Fruit fly (Drosophila melanogaster): ENCODE data around the gene CG33922.

CG33922 gene

DNA sequence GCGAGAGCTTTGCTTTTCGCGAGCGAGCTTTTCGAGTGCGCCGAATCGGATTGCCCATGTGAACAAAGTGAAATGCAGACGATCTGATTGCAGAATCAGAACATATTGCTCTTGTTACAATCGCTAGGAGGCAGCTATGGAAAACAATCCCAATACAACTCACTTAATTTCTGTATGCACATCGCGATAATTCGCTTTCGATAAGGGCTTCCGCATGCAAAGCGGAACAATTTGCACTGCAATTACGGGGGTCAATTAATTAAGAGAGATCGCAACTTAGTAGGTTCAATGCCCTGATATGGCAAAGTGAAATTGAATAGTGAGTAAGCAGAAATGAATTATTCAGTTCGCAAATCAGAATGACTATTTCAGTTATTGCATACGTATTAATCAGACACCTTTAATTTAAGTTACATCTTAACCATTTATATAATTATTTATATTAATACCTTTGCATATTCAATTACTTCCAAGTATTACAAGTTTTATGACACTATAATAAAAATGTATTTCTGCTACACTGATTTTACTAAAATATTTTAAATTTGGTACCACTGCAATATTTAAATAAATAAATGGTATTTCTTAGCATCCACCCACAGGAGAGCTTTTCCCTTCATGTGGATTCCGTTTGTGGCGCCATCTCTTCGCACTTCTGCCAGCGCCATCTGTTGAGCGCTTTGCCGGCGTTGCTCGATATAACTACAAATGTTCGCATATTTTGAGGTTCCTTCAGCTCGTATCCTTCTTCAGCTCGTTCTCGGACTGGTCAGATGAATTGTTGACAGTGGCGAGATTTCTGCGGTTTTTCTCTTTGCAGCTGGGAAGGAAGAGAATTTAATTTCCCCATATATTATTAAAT lies 18.0 kb upstream of the CG33922 start, which contains the start of gene NLaz (continued):
- peak; percentile 7 for TF ChIP-seq OdsH (GFP tag; optimal IDR thresholded peaks at IDR 0.05)
- peak in 1 of 2 experiments; percentile 51 for TF ChIP-seq salr (GFP tag; optimal IDR thresholded peaks at IDR 0.05)
- TF ChIP-seq CG7368 (GFP tag; optimal IDR thresholded peaks at IDR 0.05): peak; percentile 17
- peak; percentile 34 for TF ChIP-seq pdm3 (GFP tag; optimal IDR thresholded peaks at IDR 0.05)
- peak; percentile 6 for TF ChIP-seq Smox (GFP tag; optimal IDR thresholded peaks at IDR 0.05)
- TF ChIP-seq CG8119 (GFP tag; IDR thresholded peaks at IDR 0.05): no peak
- peak; percentile 15 for TF ChIP-seq Met (GFP tag; optimal IDR thresholded peaks at IDR 0.05)
- peak; percentile 21 for TF ChIP-seq Eip75B (GFP tag; optimal IDR thresholded peaks at IDR 0.05)
- TF ChIP-seq CG6163 (GFP tag; IDR thresholded peaks at IDR 0.05): peak; percentile 19; the same call in 1 of the 3 replicates
- no peak for TF ChIP-seq CG16779 (tag; optimal IDR thresholded peaks at IDR 0.05)
- no peak for TF ChIP-seq fkh (GFP tag; optimal IDR thresholded peaks at IDR 0.05)
- TF ChIP-seq Eip93F (GFP tag; optimal IDR thresholded peaks at IDR 0.05): no peak
- peak; percentile 13 for TF ChIP-seq CG32006 (GFP tag; optimal IDR thresholded peaks at IDR 0.05)
- TF ChIP-seq CG6792 (GFP tag; optimal IDR thresholded peaks at IDR 0.05): no peak
- TF ChIP-seq achi (GFP tag; optimal IDR thresholded peaks at IDR 0.05): peak; percentile 59
- peak; percentile 28 for TF ChIP-seq Sox102F (GFP tag; optimal IDR thresholded peaks at IDR 0.05)
- TF ChIP-seq fd59A (GFP tag; optimal IDR thresholded peaks at IDR 0.05): no peak
- TF ChIP-seq Lpt (GFP tag; optimal IDR thresholded peaks at IDR 0.05): no peak

DNA sequence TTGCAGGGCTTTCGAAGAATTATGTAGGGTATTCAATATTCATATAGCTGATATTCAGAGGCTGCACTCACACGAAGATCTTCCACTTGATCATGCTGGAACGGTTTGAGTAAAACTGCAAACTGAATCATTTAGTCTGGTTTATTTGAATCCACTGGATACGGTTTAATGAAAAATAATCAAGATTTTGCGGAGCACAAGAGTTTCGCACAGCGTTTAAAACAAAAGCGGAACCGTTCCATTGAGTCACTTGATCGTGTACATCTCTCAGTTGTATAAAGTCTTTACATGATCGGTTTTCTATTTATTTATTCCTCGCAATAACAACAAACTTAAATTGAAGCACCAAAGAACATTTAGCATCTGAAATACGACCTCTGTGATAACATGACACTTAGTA lies 15.7 kb upstream of the CG33922 start, which contains the start of gene CG31659:
Gene CG31659, minus strand, starts transcription at position 101 of the 400 bp plus-strand sequence.
- TF ChIP-seq Eip78C (GFP tag): no peak

DNA sequence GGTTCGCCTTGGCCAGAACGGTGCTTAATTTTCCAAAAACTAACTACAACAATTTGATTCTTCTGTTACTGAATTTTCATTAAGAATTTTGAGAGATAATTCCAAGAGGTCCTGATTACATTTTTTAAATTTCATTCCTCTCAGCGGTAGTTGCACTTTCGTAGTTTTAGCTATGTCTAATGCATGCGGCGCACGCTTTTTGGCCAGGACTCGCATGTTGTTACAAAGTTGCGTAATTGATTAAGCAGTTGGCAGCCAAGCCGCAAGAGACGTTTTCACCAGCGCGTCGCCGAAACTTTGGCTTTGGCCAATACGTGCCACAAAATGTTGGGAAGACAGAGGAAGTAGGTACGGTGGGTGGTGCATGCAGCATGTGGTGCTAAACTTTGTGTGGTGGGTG lies 11.9 kb upstream of the CG33922 start, which contains the start of gene CG5565:
Gene CG5565, minus strand, starts transcription at position 101 of the 400 bp plus-strand sequence.
- TF ChIP-seq CG9139 (GFP tag; optimal IDR thresholded peaks at IDR 0.05) (no peak), Ets96B (tag; optimal IDR thresholded peaks at IDR 0.05) (no peak), OdsH (GFP tag; optimal IDR thresholded peaks at IDR 0.05) (no peak), CG11902 (GFP tag; optimal IDR thresholded peaks at IDR 0.05) (no peak), eg (GFP tag; IDR thresholded peaks at IDR 0.05) (no peak), achi (GFP tag; optimal IDR thresholded peaks at IDR 0.05) (no peak), CG1621 (tag; optimal IDR thresholded peaks at IDR 0.05) (no peak), net (GFP tag; optimal IDR thresholded peaks at IDR 0.05) (no peak), Lpt (GFP tag; optimal IDR thresholded peaks at IDR 0.05) (no peak), Ets21C (GFP tag; optimal IDR thresholded peaks at IDR 0.05) (no peak), CG7368 (GFP tag; optimal IDR thresholded peaks at IDR 0.05) (no peak), esn (GFP tag; optimal IDR thresholded peaks at IDR 0.05) (no peak), Hr4 (GFP tag; optimal IDR thresholded peaks at IDR 0.05) (no peak), CG10669 (GFP tag; optimal IDR thresholded peaks at IDR 0.05) (no peak), CG8632 (GFP tag; optimal IDR thresholded peaks at IDR 0.05) (no peak), dsx (GFP tag; optimal IDR thresholded peaks at IDR 0.05; ENCODE audit: poor library complexity, severe bottlenecking) (no peak), svp (GFP tag) (no peak), lz (GFP tag; optimal IDR thresholded peaks at IDR 0.05) (no peak)

dm6 chr2L:1354819-1355218 lies 10.8 kb upstream of the CG33922 start, which contains the start of gene CG31924:
Gene CG31924 (minus strand): TSS chr2L:1354919.
- TF ChIP-seq Hr4 (GFP tag; optimal IDR thresholded peaks at IDR 0.05): no peak
- no peak for TF ChIP-seq achi (GFP tag; optimal IDR thresholded peaks at IDR 0.05)
- TF ChIP-seq fd85E (GFP tag; optimal IDR thresholded peaks at IDR 0.05): no peak
- TF ChIP-seq Ets96B (tag; optimal IDR thresholded peaks at IDR 0.05): no peak
